Fruit fly (Drosophila melanogaster): Measurements from ENCODE around the gene Acer.

Gene Acer

dm6 chr2L:8473448-8473847 is 48.3 kb upstream of the Acer start (continued):
- TF ChIP-seq D19A (tag; optimal IDR thresholded peaks at IDR 0.05) (peak; percentile 6), ERR (GFP tag; optimal IDR thresholded peaks at IDR 0.05) (no peak), CG15696 (tag; optimal IDR thresholded peaks at IDR 0.05) (no peak), CG18619 (GFP tag; optimal IDR thresholded peaks at IDR 0.05) (no peak), HLH3B (GFP tag; IDR thresholded peaks at IDR 0.05) (peak; percentile 36; the same call in 1 of the 2 replicates), CG34376 (GFP tag; optimal IDR thresholded peaks at IDR 0.05) (no peak), gfzf (GFP tag; optimal IDR thresholded peaks at IDR 0.05) (no peak), CG4360 (GFP tag; IDR thresholded peaks at IDR 0.05) (no peak; the same call in 1 of the 2 replicates), CHES-1-like (GFP tag; optimal IDR thresholded peaks at IDR 0.05) (no peak), Doc2 (GFP tag; IDR thresholded peaks at IDR 0.05) (no peak), jigr1 (GFP tag; IDR thresholded peaks at IDR 0.05) (no peak), CG6683 (GFP tag; optimal IDR thresholded peaks at IDR 0.05) (no peak), lilli (GFP tag; optimal IDR thresholded peaks at IDR 0.05) (peak; percentile 33), Mrtf (GFP tag; IDR thresholded peaks at IDR 0.05) (0 out of 3 replicates have a peak, but pooled peaks have one; percentile 46), odd (GFP tag; optimal IDR thresholded peaks at IDR 0.05) (no peak), CG10147 (GFP tag; optimal IDR thresholded peaks at IDR 0.05) (no peak), seq (GFP tag; IDR thresholded peaks at IDR 0.05) (0 out of 2 replicates have a peak, but pooled peaks have one; percentile 59), HLH54F (GFP tag; optimal IDR thresholded peaks at IDR 0.05) (no peak), dimm (GFP tag; IDR thresholded peaks at IDR 0.05) (peak; percentile 42; the same call in 1 of the 2 replicates), CG30020 (tag; optimal IDR thresholded peaks at IDR 0.05) (no peak), CG15601 (tag; optimal IDR thresholded peaks at IDR 0.05) (peak; percentile 22), Blimp-1 (GFP tag; optimal IDR thresholded peaks at IDR 0.05) (peak; percentile 75), oc (tag; optimal IDR thresholded peaks at IDR 0.05) (peak; percentile 10), D (optimal IDR thresholded peaks at IDR 0.05) (no peak), D (GFP tag; optimal IDR thresholded peaks at IDR 0.05) (peak; percentile 58), BEAF-32 (GFP tag; optimal IDR thresholded peaks at IDR 0.05) (no peak), CG7987 (GFP tag; optimal IDR thresholded peaks at IDR 0.05) (no peak), fru (optimal IDR thresholded peaks at IDR 0.05) (no peak), chif (GFP tag; optimal IDR thresholded peaks at IDR 0.05) (peak in 1 of 2 experiments; percentile 24), Hr78 (GFP tag; optimal IDR thresholded peaks at IDR 0.05) (no peak), CG34422 (GFP tag; IDR thresholded peaks at IDR 0.05) (peak; percentile 59; the same call in 2 of the 3 replicates), disco-r (GFP tag; optimal IDR thresholded peaks at IDR 0.05) (no peak), Doc3 (GFP tag; IDR thresholded peaks at IDR 0.05; ENCODE audit: partially characterized antibody) (no peak), az2 (GFP tag; optimal IDR thresholded peaks at IDR 0.05) (peak; percentile 21), CG11696 (GFP tag; IDR thresholded peaks at IDR 0.05) (peak; percentile 55), row (GFP tag; IDR thresholded peaks at IDR 0.05) (peak; percentile 71), gro (GFP tag; optimal IDR thresholded peaks at IDR 0.05) (no peak), Dfd (GFP tag; optimal IDR thresholded peaks at IDR 0.05) (no peak), lab (GFP tag; optimal IDR thresholded peaks at IDR 0.05) (peak; percentile 76), fd96Cb (tag; optimal IDR thresholded peaks at IDR 0.05) (peak; percentile 64), CG6813 (GFP tag; optimal IDR thresholded peaks at IDR 0.05) (peak; percentile 58), CG3407 (GFP tag; optimal IDR thresholded peaks at IDR 0.05) (peak; percentile 9), slp2 (GFP tag; optimal IDR thresholded peaks at IDR 0.05) (no peak), amos (GFP tag; IDR thresholded peaks at IDR 0.05; ENCODE audit: partially characterized antibody) (no peak), Dad (GFP tag; optimal IDR thresholded peaks at IDR 0.05) (no peak), schlank (tag; optimal IDR thresholded peaks at IDR 0.05) (no peak), lbe (GFP tag; optimal IDR thresholded peaks at IDR 0.05) (peak; percentile 6), CG13424 (tag; optimal IDR thresholded peaks at IDR 0.05) (peak; percentile 37), ci (GFP tag; IDR thresholded peaks at IDR 0.05) (peak; percentile 83), trem (tag; optimal IDR thresholded peaks at IDR 0.05) (peak; percentile 41), CG6654 (GFP tag; optimal IDR thresholded peaks at IDR 0.05) (peak; percentile 26)
